Worm (Caenorhabditis elegans) whole organism, late embryonic: Measurements from ENCODE around the gene str-140.

Experiments
- C38D4.7 ChIP-seq: fragments of 200-800 bp; sonication (Bioruptor generic); optimal IDR thresholded peaks from 2 replicates; lab custom pipeline; 2018; ENCODE audit warnings: mild to moderate bottlenecking, missing genetic modification characterization, moderate library complexity, missing compliant biosample characterization
- K02D7.2 ChIP-seq: sonication (generic microtip); optimal IDR thresholded peaks from 2 replicates; lab custom pipeline; 2017; ENCODE audit warnings: mild to moderate bottlenecking, missing genetic modification characterization, missing compliant biosample characterization
- Y22D7AL.16 ChIP-seq: sonication (generic microtip); optimal IDR thresholded peaks from 2 replicates; lab custom pipeline; 2016; ENCODE audit warnings: missing genetic modification characterization, missing compliant biosample characterization
- ahr-1 ChIP-seq: sonication (generic microtip); optimal IDR thresholded peaks from 2 replicates; lab custom pipeline; 2016; ENCODE audit warnings: missing genetic modification characterization, missing compliant biosample characterization
- ama-1 ChIP-seq: fragments of 150-350 bp; optimal IDR thresholded peaks from 2 replicates; lab custom pipeline; 2014
- ceh-18 ChIP-seq: sonication (generic microtip); optimal IDR thresholded peaks from 2 replicates; lab custom pipeline; 2016; ENCODE audit warnings: missing genetic modification characterization, missing compliant biosample characterization
- ceh-24 ChIP-seq: sonication (generic microtip); optimal IDR thresholded peaks from 2 replicates; lab custom pipeline; 2016; ENCODE audit warnings: mild to moderate bottlenecking, missing genetic modification characterization, missing compliant biosample characterization
- ceh-48 ChIP-seq: sonication (generic microtip); optimal IDR thresholded peaks from 2 replicates; lab custom pipeline; 2016; ENCODE audit warnings: missing genetic modification characterization, inconsistent platforms, missing compliant biosample characterization
- ceh-9 ChIP-seq: sonication (generic microtip); optimal IDR thresholded peaks from 2 replicates; lab custom pipeline; 2016; ENCODE audit warnings: mild to moderate bottlenecking, missing genetic modification characterization, inconsistent platforms, missing compliant biosample characterization
- dmd-4 ChIP-seq: sonication (generic microtip); optimal IDR thresholded peaks from 2 replicates; lab custom pipeline; 2016; ENCODE audit warnings: borderline replicate concordance, missing genetic modification characterization, missing compliant biosample characterization
- elt-4 ChIP-seq: sonication (generic microtip); optimal IDR thresholded peaks from 2 replicates; lab custom pipeline; 2016; ENCODE audit warnings: missing genetic modification characterization, missing compliant biosample characterization
- eyg-1 ChIP-seq: sonication (generic microtip); optimal IDR thresholded peaks from 2 replicates; lab custom pipeline; 2016; ENCODE audit warnings: missing genotype, missing genetic modification characterization, missing compliant biosample characterization
- fkh-10 ChIP-seq: fragments of 150-350 bp; optimal IDR thresholded peaks from 2 replicates; lab custom pipeline; 2014; ENCODE audit warnings: missing biosample characterization, missing genetic modification reagents, missing genetic modification characterization
- gmeb-2 ChIP-seq: sonication (generic microtip); optimal IDR thresholded peaks from 2 replicates; lab custom pipeline; 2016; ENCODE audit warnings: missing genetic modification characterization, inconsistent platforms, missing compliant biosample characterization
- hlh-13 ChIP-seq: fragments of 200-800 bp; sonication (Bioruptor generic); optimal IDR thresholded peaks from 2 replicates; lab custom pipeline; 2018; ENCODE audit warnings: mild to moderate bottlenecking, missing genetic modification characterization, missing compliant biosample characterization
- hlh-15 ChIP-seq: sonication (generic microtip); optimal IDR thresholded peaks from 2 replicates; lab custom pipeline; 2016; ENCODE audit warnings: missing genetic modification characterization, missing compliant biosample characterization
- hlh-30 ChIP-seq: sonication (generic microtip); optimal IDR thresholded peaks from 2 replicates; lab custom pipeline; 2017; ENCODE audit warnings: antibody characterized with exemption, missing genetic modification characterization, missing compliant biosample characterization; ENCODE audit not compliant: insufficient read depth
- hlh-6 ChIP-seq: sonication (generic microtip); optimal IDR thresholded peaks from 2 replicates; lab custom pipeline; 2016; ENCODE audit warnings: missing genotype, missing genetic modification characterization, missing compliant biosample characterization
- lin-11 ChIP-seq: fragments of 200-800 bp; sonication (Bioruptor generic); optimal IDR thresholded peaks from 2 replicates; lab custom pipeline; 2018; ENCODE audit warnings: mild to moderate bottlenecking, missing genetic modification characterization, missing compliant biosample characterization
- madf-2 ChIP-seq: sonication (generic microtip); optimal IDR thresholded peaks from 2 replicates; lab custom pipeline; 2017; ENCODE audit warnings: missing genetic modification characterization, missing compliant biosample characterization
- mec-3 ChIP-seq: sonication (generic microtip); optimal IDR thresholded peaks from 2 replicates; lab custom pipeline; 2016; ENCODE audit warnings: borderline replicate concordance, missing genetic modification characterization, missing compliant biosample characterization
- nfya-1 ChIP-seq: sonication (generic microtip); optimal IDR thresholded peaks from 2 replicates; lab custom pipeline; 2017; ENCODE audit warnings: missing genetic modification characterization, mild to moderate bottlenecking, missing compliant biosample characterization, antibody characterized with exemption, moderate library complexity
- nhr-11 ChIP-seq: fragments of 150-350 bp; optimal IDR thresholded peaks from 2 replicates; lab custom pipeline; 2014; ENCODE audit warnings: missing biosample characterization, missing genetic modification characterization
- nhr-232 ChIP-seq: sonication (generic microtip); optimal IDR thresholded peaks from 2 replicates; lab custom pipeline; 2016; ENCODE audit warnings: missing genetic modification characterization, missing compliant biosample characterization
- pax-1 ChIP-seq: fragments of 150-350 bp; optimal IDR thresholded peaks from 2 replicates; lab custom pipeline; 2014; ENCODE audit warnings: missing biosample characterization, missing genetic modification characterization
- pha-4 ChIP-seq: fragments of 150-350 bp; optimal IDR thresholded peaks from 2 replicates; lab custom pipeline; 2018; ENCODE audit warnings: missing biosample characterization, missing genetic modification reagents, missing genetic modification characterization
- pqm-1 ChIP-seq: sonication (generic microtip); optimal IDR thresholded peaks from 2 replicates; lab custom pipeline; 2016; ENCODE audit warnings: missing genetic modification characterization, missing compliant biosample characterization
- sdc-2 ChIP-seq: sonication (generic microtip); optimal IDR thresholded peaks from 2 replicates; lab custom pipeline; 2016; ENCODE audit warnings: missing genotype, missing genetic modification characterization, missing compliant biosample characterization
- sox-4 ChIP-seq: sonication (generic microtip); optimal IDR thresholded peaks from 2 replicates; lab custom pipeline; 2017; ENCODE audit warnings: mild to moderate bottlenecking, missing genetic modification characterization, inconsistent platforms, missing compliant biosample characterization
- tbx-7 ChIP-seq: sonication (generic microtip); optimal IDR thresholded peaks from 2 replicates; lab custom pipeline; 2016; ENCODE audit warnings: missing genotype, missing genetic modification characterization, missing compliant biosample characterization
- ttx-3 ChIP-seq: sonication (generic microtip); optimal IDR thresholded peaks from 2 replicates; lab custom pipeline; 2016; ENCODE audit warnings: missing genetic modification reagents, missing genetic modification characterization, missing compliant biosample characterization
- unc-3 ChIP-seq, 2 experiments: fragments of 200-800 bp in 1 of 2; sonication (Bioruptor generic) in 1 of 2; sonication (generic microtip) in 1 of 2; conservative IDR thresholded peaks in 1 of 2; optimal IDR thresholded peaks in 1 of 2; 2 replicates each; pipeline versions ENCODE4 v1.3.6 to Lab custom; 2016 to 2022; ENCODE audit warnings: missing compliant biosample characterization in 2 of 2, missing genetic modification characterization in 2 of 2, missing genetic modification reagents in 1 of 2
- unc-42 ChIP-seq: sonication (generic microtip); optimal IDR thresholded peaks from 2 replicates; lab custom pipeline; 2016; ENCODE audit warnings: missing genotype, missing genetic modification characterization, missing compliant biosample characterization
- unc-55 ChIP-seq: sonication (generic microtip); optimal IDR thresholded peaks from 2 replicates; lab custom pipeline; 2017; ENCODE audit warnings: missing biosample characterization, missing genetic modification reagents, missing genetic modification characterization
- unc-86 ChIP-seq: sonication (generic microtip); optimal IDR thresholded peaks from 2 replicates; lab custom pipeline; 2016; ENCODE audit warnings: missing genetic modification characterization, missing compliant biosample characterization
- zip-5 ChIP-seq: sonication (generic microtip); optimal IDR thresholded peaks from 2 replicates; lab custom pipeline; 2016; ENCODE audit warnings: missing genetic modification characterization, missing compliant biosample characterization

str-140 gene

ce11 chrV:8039606-8040005, 28.1 kb downstream of the str-140 start:
- TF ChIP-seq sdc-2 = no peak
- TF ChIP-seq sox-4 (tag; lab: Kevin White, UChicago) = no peak
- no peak for TF ChIP-seq eyg-1
- no peak for TF ChIP-seq madf-2 (tag; lab: Kevin White, UChicago)
- no peak for TF ChIP-seq hlh-6 (tag; lab: Kevin White, UChicago)
- TF ChIP-seq nfya-1 (tag; lab: Kevin White, UChicago) = no peak
- no peak for TF ChIP-seq ama-1 (lab: Kevin White, UChicago)
- no peak for TF ChIP-seq hlh-15 (tag; lab: Kevin White, UChicago)
- TF ChIP-seq dmd-4 = no peak
- TF ChIP-seq ahr-1 (tag; lab: Kevin White, UChicago) = no peak
- TF ChIP-seq elt-4 = no peak

- TF ChIP-seq lin-11 (no peak), ttx-3 (tag; lab: Kevin White, UChicago) (no peak), gmeb-2 (tag; lab: Kevin White, UChicago) (peak; percentile 19), ama-1 (lab: Kevin White, UChicago) (peak; percentile 75), hlh-30 (tag; lab: Kevin White, UChicago) (no peak), unc-3 (GFP tag; conservative IDR thresholded peaks at IDR 0.05; lab: Robert Waterston, UW) (no peak), unc-3 (tag; optimal IDR thresholded peaks at IDR 0.05; lab: Kevin White, UChicago) (no peak), unc-86 (tag; lab: Kevin White, UChicago) (no peak), ahr-1 (tag; lab: Kevin White, UChicago) (no peak)
Measured at ce11 chrV:8039085-8039525, 28.6 kb downstream of the str-140 start.

- TF ChIP-seq pax-1 (tag; lab: Kevin White, UChicago) (no peak), ceh-24 (tag; lab: Kevin White, UChicago) (no peak), hlh-6 (tag; lab: Kevin White, UChicago) (no peak), C38D4.7 (GFP tag; lab: Kevin White, UChicago) (no peak), tbx-7 (no peak), mec-3 (tag; lab: Kevin White, UChicago) (no peak), nhr-232 (no peak), pha-4 (no peak), Y22D7AL.16 (tag; lab: Kevin White, UChicago) (no peak), nhr-11 (tag; lab: Kevin White, UChicago) (no peak), hlh-13 (GFP tag; lab: Kevin White, UChicago) (no peak), ama-1 (lab: Kevin White, UChicago) (no peak), unc-86 (tag; lab: Kevin White, UChicago) (no peak), ceh-9 (tag; lab: Kevin White, UChicago) (no peak)
Measured at ce11 chrV:8035947-8036346, 31.8 kb downstream of the str-140 start, which contains the start of gene ZC513.14. Gene ZC513.14 (minus strand): TSS chrV:8036047.

- TF ChIP-seq pqm-1 (tag; lab: Kevin White, UChicago) (no peak), hlh-30 (tag; lab: Kevin White, UChicago) (no peak), unc-55 (GFP tag; lab: Kevin White, UChicago) (no peak), pha-4 (no peak), ahr-1 (tag; lab: Kevin White, UChicago) (no peak)
- TF ChIP-seq, all 69 proteins: peak for 0
Measured at ce11 chrV:8034811-8035210, 32.9 kb downstream of the str-140 start, which contains the start of gene algn-12. Gene algn-12 (plus strand): TSS chrV:8035111.

ce11 chrV:8031121-8031520, 36.6 kb downstream of the str-140 start, which contains the start of gene vars-1:
Gene vars-1 (plus strand): TSS chrV:8031411.
- TF ChIP-seq elt-4 (no peak), nfya-1 (tag; lab: Kevin White, UChicago) (peak; percentile 0), zip-5 (tag; lab: Kevin White, UChicago) (no peak), ahr-1 (tag; lab: Kevin White, UChicago) (no peak), K02D7.2 (tag; lab: Kevin White, UChicago) (no peak), fkh-10 (GFP tag; lab: Kevin White, UChicago) (no peak), unc-42 (tag; lab: Kevin White, UChicago) (peak; percentile 35), ceh-18 (tag; lab: Kevin White, UChicago) (no peak), ceh-48 (tag; lab: Kevin White, UChicago) (no peak), unc-55 (GFP tag; lab: Kevin White, UChicago) (peak; percentile 54)
- TF ChIP-seq, all 69 proteins: peak for 3
